Worm (Caenorhabditis elegans) whole organism, young adult: ENCODE data around the gene F40F8.1.

ENCODE experiments used
- B0336.3 ChIP-seq: fragments of 200-800 bp; sonication (Bioruptor generic); IDR thresholded peaks from 2 replicates; pipeline ENCODE4 v1.3.6; 2022; ENCODE audit warnings: missing genetic modification characterization, missing compliant biosample characterization
- C17E4.6 ChIP-seq: fragments of 200-800 bp; sonication (Bioruptor generic); IDR thresholded peaks from 2 replicates; pipeline ENCODE4 v1.3.6; 2022; ENCODE audit warnings: missing genetic modification reagents, missing genetic modification characterization, missing compliant biosample characterization
- F23B12.7 ChIP-seq: sonication (generic microtip); optimal IDR thresholded peaks from 2 replicates; lab custom pipeline; 2017; ENCODE audit warnings: missing genetic modification characterization, mild to moderate bottlenecking, missing compliant biosample characterization, antibody characterized with exemption, moderate library complexity; ENCODE audit not compliant: insufficient read depth
- K11D2.4 ChIP-seq: fragments of 200-800 bp; sonication (Bioruptor generic); IDR thresholded peaks from 2 replicates; pipeline ENCODE4 v1.3.6; 2022; ENCODE audit warnings: missing genetic modification reagents, missing genetic modification characterization, missing compliant biosample characterization
- atf-7 ChIP-seq: sonication (generic microtip); optimal IDR thresholded peaks from 2 replicates; lab custom pipeline; 2017; ENCODE audit warnings: mild to moderate bottlenecking, missing genetic modification characterization, missing compliant biosample characterization
- attf-3 ChIP-seq: fragments of 200-800 bp; sonication (Bioruptor generic); conservative IDR thresholded peaks from 2 replicates; pipeline ENCODE4 v1.3.6; 2022; ENCODE audit warnings: missing genetic modification reagents, missing genetic modification characterization, missing compliant biosample characterization
- attf-6 ChIP-seq: fragments of 200-800 bp; sonication (Bioruptor generic); IDR thresholded peaks from 2 replicates; pipeline ENCODE4 v1.3.6; 2022; ENCODE audit warnings: missing genetic modification reagents, missing genetic modification characterization, missing compliant biosample characterization
- bed-2 ChIP-seq: fragments of 200-800 bp; sonication (Bioruptor generic); IDR thresholded peaks from 2 replicates; pipeline ENCODE4 v1.3.6; 2022; ENCODE audit warnings: missing genetic modification reagents, missing genetic modification characterization, missing compliant biosample characterization
- cebp-1 ChIP-seq, 2 experiments: fragments of 200-800 bp in 1 of 2; sonication (Bioruptor generic) in 1 of 2; sonication (generic microtip) in 1 of 2; IDR thresholded peaks in 1 of 2; optimal IDR thresholded peaks in 1 of 2; 2 replicates each; pipeline versions ENCODE4 v1.3.6 to Lab custom; 2017 to 2022; ENCODE audit warnings: missing compliant biosample characterization in 2 of 2, missing genetic modification characterization in 2 of 2, mild to moderate bottlenecking in 1 of 2, missing genetic modification reagents in 1 of 2, moderate library complexity in 1 of 2
- dox-1 ChIP-seq: fragments of 200-800 bp; sonication (Bioruptor generic); IDR thresholded peaks from 2 replicates; pipeline ENCODE4 v1.3.6; 2022; ENCODE audit warnings: missing genetic modification reagents, missing genetic modification characterization, missing compliant biosample characterization
- dpff-1 ChIP-seq: sonication (generic microtip); optimal IDR thresholded peaks from 2 replicates; lab custom pipeline; 2017; ENCODE audit warnings: mild to moderate bottlenecking, missing genetic modification characterization, missing compliant biosample characterization
- fkh-3 ChIP-seq: sonication (generic microtip); optimal IDR thresholded peaks from 2 replicates; lab custom pipeline; 2016; ENCODE audit warnings: mild to moderate bottlenecking, missing genetic modification characterization, missing compliant biosample characterization
- hsf-1 ChIP-seq: fragments of 200-800 bp; sonication (Bioruptor generic); IDR thresholded peaks from 2 replicates; pipeline ENCODE4 v1.3.6; 2022; ENCODE audit warnings: missing genetic modification reagents, missing genetic modification characterization, missing compliant biosample characterization
- let-526 ChIP-seq: fragments of 200-800 bp; sonication (Bioruptor generic); IDR thresholded peaks from 2 replicates; pipeline ENCODE4 v1.3.6; 2022; ENCODE audit warnings: missing genetic modification reagents, missing genetic modification characterization, missing compliant biosample characterization
- let-607 ChIP-seq, 2 experiments: fragments of 200-800 bp in 1 of 2; sonication (Bioruptor generic) in 1 of 2; sonication (generic microtip) in 1 of 2; optimal IDR thresholded peaks; 2 replicates each; lab custom pipeline; 2016 to 2018; ENCODE audit warnings: mild to moderate bottlenecking in 2 of 2, missing compliant biosample characterization in 2 of 2, missing genetic modification characterization in 2 of 2, moderate library complexity in 2 of 2, missing genotype in 1 of 2
- lir-1 ChIP-seq: fragments of 200-800 bp; sonication (Bioruptor generic); conservative IDR thresholded peaks from 2 replicates; pipeline ENCODE4 v1.3.6; 2022; ENCODE audit warnings: missing genetic modification reagents, missing genetic modification characterization, missing compliant biosample characterization
- madf-10 ChIP-seq: sonication (generic microtip); optimal IDR thresholded peaks from 2 replicates; lab custom pipeline; 2016; ENCODE audit warnings: mild to moderate bottlenecking, missing genetic modification characterization, missing compliant biosample characterization
- mcd-1 ChIP-seq: fragments of 200-800 bp; sonication (Bioruptor generic); IDR thresholded peaks from 2 replicates; pipeline ENCODE4 v1.3.6; 2022; ENCODE audit warnings: missing genetic modification reagents, missing genetic modification characterization, missing compliant biosample characterization
- pbrm-1 ChIP-seq: fragments of 200-800 bp; sonication (Bioruptor generic); IDR thresholded peaks from 2 replicates; pipeline ENCODE4 v1.3.6; 2022; ENCODE audit warnings: missing genetic modification reagents, missing genetic modification characterization, missing compliant biosample characterization
- tbp1 ChIP-seq: fragments of 200-800 bp; sonication (Bioruptor generic); optimal IDR thresholded peaks from 2 replicates; lab custom pipeline; 2018; ENCODE audit warnings: mild to moderate bottlenecking, missing genetic modification characterization, missing compliant biosample characterization
- tbx-9 ChIP-seq: sonication (generic microtip); optimal IDR thresholded peaks from 2 replicates; lab custom pipeline; 2016; ENCODE audit warnings: borderline replicate concordance, missing genetic modification characterization, inconsistent platforms, missing compliant biosample characterization
- unc-130 ChIP-seq: sonication (generic microtip); optimal IDR thresholded peaks from 2 replicates; lab custom pipeline; 2016; ENCODE audit warnings: missing genetic modification reagents, missing genetic modification characterization, missing compliant biosample characterization
- ztf-18 ChIP-seq: sonication (generic microtip); optimal IDR thresholded peaks from 2 replicates; lab custom pipeline; 2016; ENCODE audit warnings: missing genotype, mild to moderate bottlenecking, missing genetic modification characterization, missing compliant biosample characterization

F40F8.1 gene

ce11 chrII:11170495-11170894 lies 43.0 kb downstream of the F40F8.1 start:
- peak; percentile 65 for TF ChIP-seq mcd-1 (GFP tag; lab: Robert Waterston, UW)

- TF ChIP-seq C17E4.6 (no peak), B0336.3 (GFP tag; lab: Robert Waterston, UW) (no peak), let-607 (tag; optimal IDR thresholded peaks at IDR 0.05; lab: Kevin White, UChicago) (peak in 1 of 2 experiments; percentile 74), mcd-1 (GFP tag; lab: Robert Waterston, UW) (peak; percentile 59), unc-130 (GFP tag; lab: Kevin White, UChicago) (no peak), dpff-1 (tag; lab: Kevin White, UChicago) (no peak)
These were observed 47.9 kb downstream of the F40F8.1 start for ce11 chrII:11175347-11175746.

DNA sequence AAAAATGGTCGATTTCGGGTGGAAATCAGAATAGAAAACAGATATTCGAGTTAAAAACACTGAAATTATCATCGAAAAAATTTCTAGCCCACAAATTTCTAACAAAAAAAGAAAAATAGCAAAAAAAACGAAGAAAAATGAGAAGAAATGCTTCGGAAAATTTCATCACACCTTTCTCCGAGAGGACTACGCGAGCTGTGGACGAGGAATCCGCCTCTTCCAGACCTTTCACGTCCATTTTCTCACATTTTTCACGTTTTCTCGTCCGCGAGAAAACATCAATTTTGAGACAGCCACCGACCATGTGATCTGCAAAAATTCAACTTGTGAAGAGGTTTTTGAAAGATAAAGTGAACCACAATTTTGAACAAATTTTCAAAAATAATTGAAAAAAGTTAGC lies 49.0 kb downstream of the F40F8.1 start:
- TF ChIP-seq let-607 (tag; optimal IDR thresholded peaks at IDR 0.05; lab: Kevin White, UChicago) (no peak), ztf-18 (no peak), madf-10 (tag; lab: Kevin White, UChicago) (no peak), pbrm-1 (no peak), attf-6 (GFP tag; lab: Robert Waterston, UW) (no peak), attf-3 (GFP tag; lab: Robert Waterston, UW) (no peak), mcd-1 (GFP tag; lab: Robert Waterston, UW) (peak; percentile 36; the same call in 1 of the 2 replicates), cebp-1 (GFP tag; IDR thresholded peaks at IDR 0.05; lab: Robert Waterston, UW) (peak; percentile 53; the same call in 1 of the 2 replicates), cebp-1 (tag; optimal IDR thresholded peaks at IDR 0.05; lab: Kevin White, UChicago) (peak; percentile 69), hsf-1 (GFP tag; lab: Robert Waterston, UW) (no peak), K11D2.4 (GFP tag; lab: Robert Waterston, UW) (0 out of 2 replicates have a peak, but pooled peaks have one; percentile 18)

DNA sequence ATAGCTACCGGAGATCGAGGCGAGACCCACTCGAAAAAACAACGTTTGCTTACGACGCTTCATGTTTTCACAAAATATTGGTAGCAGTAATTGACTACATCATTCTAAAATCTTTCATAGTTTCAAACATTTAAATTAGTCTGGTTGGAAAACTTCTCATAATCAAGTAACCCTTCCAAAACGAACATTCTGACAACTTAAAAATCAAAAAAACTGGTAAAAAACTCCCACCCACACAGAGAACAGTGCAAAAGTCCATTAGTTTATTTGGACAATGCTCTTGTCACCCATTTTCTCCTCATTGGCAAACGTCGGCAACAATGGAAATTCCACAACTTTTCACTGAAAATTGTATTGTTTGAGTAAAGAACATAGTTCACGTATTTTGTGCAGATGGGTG lies 49.9 kb downstream of the F40F8.1 start, which contains the start of gene F37H8.6:
Gene F37H8.6, minus strand, starts transcription at position 101 of the 400 bp plus-strand sequence.
- no peak for TF ChIP-seq attf-6 (GFP tag; lab: Robert Waterston, UW)
- TF ChIP-seq lir-1: no peak
- no peak for TF ChIP-seq let-526 (GFP tag; lab: Robert Waterston, UW)
- TF ChIP-seq tbx-9 (tag; lab: Kevin White, UChicago): no peak
- no peak for TF ChIP-seq bed-2 (GFP tag; lab: Robert Waterston, UW)

- TF ChIP-seq atf-7 (no peak), dox-1 (GFP tag; lab: Robert Waterston, UW) (no peak), fkh-3 (tag; lab: Kevin White, UChicago) (no peak), bed-2 (GFP tag; lab: Robert Waterston, UW) (no peak), tbp1 (no peak), cebp-1 (GFP tag; IDR thresholded peaks at IDR 0.05; lab: Robert Waterston, UW) (no peak), cebp-1 (tag; optimal IDR thresholded peaks at IDR 0.05; lab: Kevin White, UChicago) (no peak), F23B12.7 (no peak)
These were observed 51.3 kb downstream of the F40F8.1 start for ce11 chrII:11178737-11179136.
